Fruit fly (Drosophila melanogaster) whole organism, embryonic: ENCODE results near the gene CG5808.

ENCODE experiments used
- ATbp ChIP-seq: fragments of 200-800 bp; sonication (Bioruptor generic); optimal IDR thresholded peaks from 2 replicates; lab custom pipeline; 2017; ENCODE audit warnings: missing biosample characterization, mild to moderate bottlenecking, missing genetic modification characterization, missing genetic modification reagents
- Awh ChIP-seq: fragments of 200-800 bp; sonication (Bioruptor generic); IDR thresholded peaks from 2 replicates; pipeline ENCODE4, ENCODE4 v1.3.6; 2022; ENCODE audit warnings: missing biosample characterization, missing genetic modification characterization
- Bgb ChIP-seq: fragments of 200-800 bp; sonication (Bioruptor generic); IDR thresholded peaks from 2 replicates; pipeline ENCODE4 v1.3.6; 2022; ENCODE audit warnings: missing biosample characterization, missing genetic modification characterization; ENCODE audit not compliant: partially characterized antibody
- CG11456 ChIP-seq: fragments of 200-800 bp; sonication (Bioruptor generic); IDR thresholded peaks from 3 replicates; pipeline ENCODE4 v1.3.6; 2022; ENCODE audit warnings: missing biosample characterization, missing genetic modification characterization
- CG12236 ChIP-seq: fragments of 200-800 bp; sonication (Bioruptor generic); optimal IDR thresholded peaks from 2 replicates; lab custom pipeline; 2016; ENCODE audit warnings: missing biosample characterization, missing genetic modification characterization
- CG12659 ChIP-seq: fragments of 200-800 bp; sonication (Bioruptor generic); optimal IDR thresholded peaks from 3 replicates; lab custom pipeline; 2017; ENCODE audit warnings: mild to moderate bottlenecking, missing biosample characterization, missing genetic modification reagents, missing genetic modification characterization
- CG12769 ChIP-seq: fragments of 200-800 bp; sonication (Bioruptor generic); optimal IDR thresholded peaks from 2 replicates; lab custom pipeline; 2019; ENCODE audit warnings: missing biosample characterization, mild to moderate bottlenecking, missing genetic modification characterization, moderate library complexity
- CG15696 ChIP-seq: fragments of 200-800 bp; sonication (Bioruptor generic); optimal IDR thresholded peaks from 2 replicates; lab custom pipeline; 2019; ENCODE audit warnings: missing biosample characterization, mild to moderate bottlenecking, missing genetic modification characterization, moderate library complexity
- CG1647 ChIP-seq: fragments of 200-800 bp; sonication (Bioruptor generic); optimal IDR thresholded peaks from 3 replicates; lab custom pipeline; 2016; ENCODE audit warnings: missing biosample characterization, missing genetic modification characterization
- CG18619 ChIP-seq: fragments of 200-800 bp; sonication (Bioruptor generic); optimal IDR thresholded peaks from 3 replicates; lab custom pipeline; 2017; ENCODE audit warnings: missing biosample characterization, mild to moderate bottlenecking, missing genetic modification characterization
- CG2199 ChIP-seq: fragments of 200-800 bp; sonication (Bioruptor generic); IDR thresholded peaks from 3 replicates; pipeline ENCODE4 v1.3.6; 2022; ENCODE audit warnings: missing biosample characterization, missing genetic modification characterization
- CG4730 ChIP-seq: fragments of 200-800 bp; sonication (Bioruptor generic); IDR thresholded peaks from 2 replicates; pipeline ENCODE4 v1.3.6; 2022; ENCODE audit warnings: missing biosample characterization, missing genetic modification characterization
- CG9215 ChIP-seq: fragments of 200-800 bp; sonication (Bioruptor generic); IDR thresholded peaks from 2 replicates; pipeline ENCODE4 v1.3.6; 2022; ENCODE audit warnings: missing biosample characterization, missing genetic modification characterization
- CG9609 ChIP-seq: fragments of 200-800 bp; sonication (Bioruptor generic); optimal IDR thresholded peaks from 3 replicates; lab custom pipeline; 2016; ENCODE audit warnings: missing biosample characterization, missing genetic modification characterization
- CTCF ChIP-seq: fragments of 200-800 bp; sonication (Bioruptor generic); optimal IDR thresholded peaks from 2 replicates; lab custom pipeline; 2017; ENCODE audit warnings: missing biosample characterization, mild to moderate bottlenecking, missing genetic modification characterization, moderate library complexity
- D19A ChIP-seq: fragments of 200-800 bp; optimal IDR thresholded peaks from 3 replicates; lab custom pipeline; 2019; ENCODE audit warnings: missing biosample characterization, mild to moderate bottlenecking, missing genetic modification characterization, moderate library complexity
- Drgx ChIP-seq: fragments of 200-800 bp; sonication (Bioruptor generic); IDR thresholded peaks from 2 replicates; pipeline ENCODE4 v1.3.6; 2022; ENCODE audit warnings: missing biosample characterization, missing genetic modification characterization
- Hand ChIP-seq: fragments of 200-800 bp; sonication (Bioruptor generic); optimal IDR thresholded peaks from 2 replicates; lab custom pipeline; 2017; ENCODE audit warnings: mild to moderate bottlenecking, missing biosample characterization, missing genetic modification reagents, missing genetic modification characterization
- Hr51 ChIP-seq, 2 experiments: fragments of 200-800 bp; sonication (Bioruptor generic); optimal IDR thresholded peaks; 2 replicates in 1 of 2; 3 replicates in 1 of 2; lab custom pipeline; 2016 to 2018; ENCODE audit warnings: missing biosample characterization in 2 of 2, missing genetic modification characterization in 2 of 2, mild to moderate bottlenecking in 1 of 2, moderate library complexity in 1 of 2
- Hr78 ChIP-seq, 2 experiments: fragments of 200-800 bp in 1 of 2; fragments of >200 bp in 1 of 2; sonication (Bioruptor generic) in 1 of 2; optimal IDR thresholded peaks; 2 replicates each; lab custom pipeline; 2017 to 2019; ENCODE audit warnings: missing biosample characterization in 2 of 2, missing genetic modification characterization in 2 of 2, mild to moderate bottlenecking in 1 of 2, moderate library complexity in 1 of 2
- MTF-1 ChIP-seq: fragments of 200-800 bp; sonication (Bioruptor generic); optimal IDR thresholded peaks from 2 replicates; lab custom pipeline; 2018; ENCODE audit warnings: missing biosample characterization, mild to moderate bottlenecking, missing genetic modification characterization, borderline replicate concordance
- Mes4 ChIP-seq: fragments of 200-800 bp; sonication (Bioruptor generic); optimal IDR thresholded peaks from 2 replicates; lab custom pipeline; 2016; ENCODE audit warnings: missing biosample characterization, missing genetic modification characterization
- Mrtf ChIP-seq: fragments of 200-800 bp; sonication (Bioruptor generic); IDR thresholded peaks from 3 replicates; pipeline ENCODE4 v1.3.6; 2022; ENCODE audit warnings: missing biosample characterization, missing genetic modification characterization
- Myb ChIP-seq: fragments of 200-800 bp; sonication (Bioruptor generic); optimal IDR thresholded peaks from 2 replicates; lab custom pipeline; 2016; ENCODE audit warnings: missing biosample characterization, missing genetic modification characterization
- Poxn ChIP-seq: fragments of 200-800 bp; sonication (Bioruptor generic); IDR thresholded peaks from 2 replicates; pipeline ENCODE4 v1.3.6; 2022; ENCODE audit warnings: missing biosample characterization, missing genetic modification characterization
- Side ChIP-seq: fragments of 200-800 bp; sonication (Bioruptor generic); optimal IDR thresholded peaks from 2 replicates; lab custom pipeline; 2016; ENCODE audit warnings: missing biosample characterization, missing genetic modification characterization
- Xbp1 ChIP-seq: fragments of 200-800 bp; sonication (Bioruptor generic); optimal IDR thresholded peaks from 3 replicates; lab custom pipeline; 2016; ENCODE audit warnings: missing biosample characterization, mild to moderate bottlenecking, missing genetic modification characterization
- cas ChIP-seq: fragments of 200-800 bp; sonication (Bioruptor generic); IDR thresholded peaks from 2 replicates; pipeline ENCODE4 v1.3.6; 2022; ENCODE audit warnings: missing biosample characterization, missing genetic modification characterization
- chinmo ChIP-seq: fragments of 200-800 bp; sonication (Bioruptor generic); IDR thresholded peaks from 4 replicates; pipeline ENCODE4 v1.3.6; 2022; ENCODE audit warnings: missing biosample characterization, missing genetic modification characterization; ENCODE audit not compliant: partially characterized antibody
- croc ChIP-seq: fragments of 200-800 bp; sonication (Bioruptor generic); conservative IDR thresholded peaks from 3 replicates; pipeline ENCODE4 v1.3.6; 2022; ENCODE audit warnings: missing biosample characterization, missing genetic modification characterization
- da ChIP-seq: fragments of 200-800 bp; sonication (Bioruptor generic); optimal IDR thresholded peaks from 2 replicates; lab custom pipeline; 2016; ENCODE audit warnings: missing biosample characterization, missing genetic modification characterization
- esg ChIP-seq: fragments of 200-800 bp; sonication (Bioruptor generic); conservative IDR thresholded peaks from 2 replicates; pipeline ENCODE4 v1.3.6; 2022; ENCODE audit warnings: missing biosample characterization, missing genetic modification characterization
- gem ChIP-seq: fragments of 200-800 bp; sonication (Bioruptor generic); optimal IDR thresholded peaks from 2 replicates; lab custom pipeline; 2019; ENCODE audit warnings: missing biosample characterization, mild to moderate bottlenecking, missing genetic modification characterization, moderate library complexity
- gfzf ChIP-seq: fragments of 200-800 bp; sonication (Bioruptor generic); optimal IDR thresholded peaks from 2 replicates; lab custom pipeline; 2016; ENCODE audit warnings: missing biosample characterization, mild to moderate bottlenecking, missing genetic modification characterization, moderate library complexity
- gsb ChIP-seq: fragments of 200-800 bp; sonication (Bioruptor generic); IDR thresholded peaks from 2 replicates; pipeline ENCODE4 v1.3.6; 2022; ENCODE audit warnings: missing biosample characterization, missing genetic modification characterization
- ham ChIP-seq: fragments of 200-800 bp; sonication (Bioruptor generic); IDR thresholded peaks from 2 replicates; pipeline ENCODE4 v1.3.6; 2022; ENCODE audit warnings: missing biosample characterization, missing genetic modification characterization
- her ChIP-seq: fragments of 200-800 bp; sonication (Bioruptor generic); optimal IDR thresholded peaks from 2 replicates; lab custom pipeline; 2016; ENCODE audit warnings: missing biosample characterization, missing genetic modification characterization
- kay ChIP-seq: fragments of 200-800 bp; sonication (Bioruptor generic); optimal IDR thresholded peaks from 2 replicates; lab custom pipeline; 2016; ENCODE audit warnings: missing biosample characterization, missing genetic modification characterization
- lbe ChIP-seq: fragments of 200-800 bp; sonication (Bioruptor generic); optimal IDR thresholded peaks from 2 replicates; lab custom pipeline; 2016; ENCODE audit warnings: missing biosample characterization, mild to moderate bottlenecking, missing genetic modification characterization
- nmo ChIP-seq: fragments of 200-800 bp; sonication (Bioruptor generic); optimal IDR thresholded peaks from 2 replicates; lab custom pipeline; 2018; ENCODE audit warnings: missing biosample characterization, mild to moderate bottlenecking, missing genetic modification characterization, moderate library complexity
- odd ChIP-seq: fragments of 200-800 bp; sonication (Bioruptor generic); optimal IDR thresholded peaks from 2 replicates; lab custom pipeline; 2017; ENCODE audit warnings: missing biosample characterization, mild to moderate bottlenecking, missing genetic modification characterization
- onecut ChIP-seq: fragments of 200-800 bp; sonication (Bioruptor generic); IDR thresholded peaks from 2 replicates; pipeline ENCODE4 v1.3.6; 2022; ENCODE audit warnings: missing biosample characterization, missing genetic modification characterization
- psq ChIP-seq: fragments of 200-800 bp; sonication (Bioruptor generic); optimal IDR thresholded peaks from 2 replicates; lab custom pipeline; 2017; ENCODE audit warnings: missing biosample characterization, missing genetic modification characterization
- pum ChIP-seq: fragments of 200-800 bp; sonication (Bioruptor generic); optimal IDR thresholded peaks from 2 replicates; lab custom pipeline; 2016; ENCODE audit warnings: missing biosample characterization, missing genetic modification characterization
- sens ChIP-seq: fragments of 200-800 bp; sonication (Bioruptor generic); peaks from one replicate; lab custom pipeline; 2016; ENCODE audit warnings: missing biosample characterization, missing genetic modification characterization
- sna ChIP-seq: fragments of 200-800 bp; sonication (Bioruptor generic); IDR thresholded peaks from 2 replicates; pipeline ENCODE4 v1.3.6; 2022; ENCODE audit warnings: missing biosample characterization, missing genetic modification characterization; ENCODE audit not compliant: partially characterized antibody
- sqz ChIP-seq: fragments of 200-800 bp; sonication (Bioruptor generic); optimal IDR thresholded peaks from 3 replicates; lab custom pipeline; 2018; ENCODE audit warnings: missing biosample characterization, mild to moderate bottlenecking, missing genetic modification characterization
- tin ChIP-seq: fragments of 200-800 bp; sonication (Bioruptor generic); optimal IDR thresholded peaks from 3 replicates; lab custom pipeline; 2016; ENCODE audit warnings: missing biosample characterization, missing genetic modification characterization
- vvl ChIP-seq: fragments of 200-800 bp; sonication (Bioruptor generic); IDR thresholded peaks from 2 replicates; pipeline ENCODE4 v1.3.6; 2022; ENCODE audit warnings: missing biosample characterization, missing genetic modification characterization

Gene CG5808

dm6 chr3R:24768538-24769401 lies 48.0 kb downstream of the CG5808 start, which contains the start of gene CG13631:
TSS of gene CG13631 (plus strand) at chr3R:24769351.
- 0 out of 2 replicates have a peak, but pooled peaks have one; percentile 36 for TF ChIP-seq cas (GFP tag; lab: Robert Waterston, UW)
- peak; percentile 93 for TF ChIP-seq esg (GFP tag; lab: Robert Waterston, UW)
- peak; percentile 97 for TF ChIP-seq Drgx
- TF ChIP-seq Mrtf (GFP tag; lab: Robert Waterston, UW) = peak; percentile 86
- TF ChIP-seq ham = no peak
- TF ChIP-seq Myb (GFP tag; lab: Kevin White, UChicago) = peak; percentile 73
- TF ChIP-seq her (GFP tag; lab: Kevin White, UChicago) = peak; percentile 86
- TF ChIP-seq lbe (GFP tag; lab: Kevin White, UChicago) = peak; percentile 89
- TF ChIP-seq Hr78 (GFP tag; optimal IDR thresholded peaks at IDR 0.05; lab: Kevin White, UChicago) = peak in 1 of 2 experiments; percentile 85
- peak; percentile 97 for TF ChIP-seq pum (GFP tag; lab: Kevin White, UChicago)
- peak; percentile 39 for TF ChIP-seq Hand
- no peak for TF ChIP-seq sna (GFP tag; lab: Robert Waterston, UW)
- TF ChIP-seq croc (GFP tag; lab: Robert Waterston, UW) = peak; percentile 97
- no peak for TF ChIP-seq Bgb (GFP tag; lab: Robert Waterston, UW)
- TF ChIP-seq tin (GFP tag; lab: Kevin White, UChicago) = peak; percentile 95
- peak; percentile 88 for TF ChIP-seq odd (GFP tag; lab: Kevin White, UChicago)
- TF ChIP-seq CG12659 (GFP tag; lab: Kevin White, UChicago) = peak; percentile 90
- TF ChIP-seq CG9215 = peak; percentile 71
- TF ChIP-seq da (GFP tag; lab: Kevin White, UChicago) = peak; percentile 72
- TF ChIP-seq Xbp1 (GFP tag; lab: Kevin White, UChicago) = peak; percentile 96
- peak; percentile 94 for TF ChIP-seq Side (GFP tag; lab: Kevin White, UChicago)
- peak; percentile 53 for TF ChIP-seq MTF-1 (GFP tag; lab: Kevin White, UChicago)
- peak; percentile 92 for TF ChIP-seq D19A (tag; lab: Kevin White, UChicago)
- peak; percentile 99 for TF ChIP-seq nmo (GFP tag; lab: Kevin White, UChicago)
- 0 out of 4 replicates have a peak, but pooled peaks have one; percentile 47 for TF ChIP-seq chinmo (GFP tag; lab: Robert Waterston, UW)
- TF ChIP-seq gfzf (GFP tag; lab: Kevin White, UChicago) = peak; percentile 3
- peak; percentile 62 for TF ChIP-seq psq
- TF ChIP-seq Poxn (GFP tag; lab: Robert Waterston, UW) = no peak
- peak; percentile 93 for TF ChIP-seq CG12236 (GFP tag; lab: Kevin White, UChicago)
- TF ChIP-seq sens (GFP tag; lab: Kevin White, UChicago) = peak; percentile 100
- peak; percentile 62 for TF ChIP-seq CTCF
- TF ChIP-seq Hr51 (GFP tag; optimal IDR thresholded peaks at IDR 0.05; lab: Kevin White, UChicago) = peak; percentile 46 to 95
- peak; percentile 54; the same call in 1 of the 2 replicates for TF ChIP-seq gsb (GFP tag; lab: Robert Waterston, UW)
- TF ChIP-seq CG15696 (tag; lab: Kevin White, UChicago) = peak; percentile 66
- TF ChIP-seq CG11456 (GFP tag; lab: Robert Waterston, UW) = peak; percentile 64; the same call in 2 of the 3 replicates
- peak; percentile 91 for TF ChIP-seq CG9609 (GFP tag; lab: Kevin White, UChicago)
- TF ChIP-seq ATbp (GFP tag; lab: Kevin White, UChicago) = peak; percentile 97
- peak; percentile 76; the same call in 1 of the 3 replicates for TF ChIP-seq CG2199 (GFP tag; lab: Robert Waterston, UW)
- TF ChIP-seq CG4730 (GFP tag; lab: Robert Waterston, UW) = peak; percentile 87
- TF ChIP-seq onecut (GFP tag; lab: Robert Waterston, UW) = peak; percentile 82
- peak; percentile 88 for TF ChIP-seq Awh
- TF ChIP-seq sqz = peak; percentile 92
- peak; percentile 93 for TF ChIP-seq vvl (GFP tag; lab: Robert Waterston, UW)
- peak; percentile 26 for TF ChIP-seq CG12769 (tag; lab: Kevin White, UChicago)
- peak; percentile 91 for TF ChIP-seq CG18619 (GFP tag; lab: Kevin White, UChicago)
- TF ChIP-seq CG1647 (GFP tag; lab: Kevin White, UChicago) = peak; percentile 89
- TF ChIP-seq Mes4 (GFP tag; lab: Kevin White, UChicago) = peak; percentile 96
- TF ChIP-seq gem (tag; lab: Kevin White, UChicago) = peak; percentile 98
- TF ChIP-seq kay (GFP tag; lab: Kevin White, UChicago) = peak; percentile 88
